Worm (Caenorhabditis elegans) whole organism, L1 larva: Measurements from ENCODE around the gene dnj-25.

ENCODE experiments used
- ceh-82 ChIP-seq, 3 experiments: fragments of 150-350 bp in 1 of 3; sonication (generic microtip) in 2 of 3; optimal IDR thresholded peaks; 2 replicates each; lab custom pipeline; 2014 to 2017; ENCODE audit warnings: missing biosample characterization in 3 of 3, missing genetic modification characterization in 3 of 3
- dpl-1 ChIP-seq, 3 experiments: fragments of 150-350 bp in 2 of 3; sonication (generic microtip) in 1 of 3; optimal IDR thresholded peaks; 2 replicates each; lab custom pipeline; 2014 to 2017; ENCODE audit warnings: missing biosample characterization in 3 of 3, missing genetic modification characterization in 3 of 3, missing genetic modification reagents in 3 of 3
- lin-39 ChIP-seq: fragments of 150-350 bp; optimal IDR thresholded peaks from 2 replicates; lab custom pipeline; 2014; ENCODE audit warnings: missing biosample characterization, missing genetic modification reagents, missing genetic modification characterization
- lir-3 ChIP-seq: sonication (generic microtip); optimal IDR thresholded peaks from 2 replicates; lab custom pipeline; 2016; ENCODE audit warnings: mild to moderate bottlenecking, missing genetic modification characterization, moderate library complexity, missing compliant biosample characterization; ENCODE audit not compliant: poor library complexity
- nhr-77 ChIP-seq: fragments of 150-350 bp; optimal IDR thresholded peaks from 2 replicates; lab custom pipeline; 2014; ENCODE audit warnings: missing biosample characterization, missing genetic modification characterization
- snpc-4 ChIP-seq: fragments of 150-350 bp; optimal IDR thresholded peaks from 2 replicates; lab custom pipeline; 2014; ENCODE audit warnings: missing biosample characterization, missing genetic modification characterization
- tbx-2 ChIP-seq: sonication (generic microtip); optimal IDR thresholded peaks from 2 replicates; lab custom pipeline; 2016; ENCODE audit warnings: missing genetic modification characterization, missing compliant biosample characterization

DNA sequence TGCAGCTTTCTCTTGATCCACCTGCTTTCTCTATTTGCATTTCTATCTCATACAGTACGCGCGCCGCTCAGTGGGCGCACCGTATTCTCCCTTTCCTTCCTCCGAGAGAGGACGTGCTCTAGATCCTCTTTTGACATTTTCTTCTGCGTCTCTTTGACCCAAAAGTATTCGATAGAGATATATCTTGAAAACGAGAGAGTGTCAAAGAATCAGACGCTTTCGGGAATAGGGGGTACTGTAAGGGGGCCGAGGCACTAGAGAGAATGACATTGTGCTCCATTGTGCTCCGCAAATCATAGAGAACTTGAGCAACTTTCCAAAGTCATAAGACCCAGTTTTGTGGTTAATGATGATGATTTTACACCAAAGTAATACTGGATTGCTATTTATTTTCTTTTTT, 5.0 kb upstream of the dnj-25 start:
- TF ChIP-seq lin-39 (tag; lab: Kevin White, UChicago) (no peak), lir-3 (tag; lab: Kevin White, UChicago) (no peak), tbx-2 (tag; lab: Kevin White, UChicago) (peak; percentile 27), ceh-82 (tag; optimal IDR thresholded peaks at IDR 0.05; lab: Kevin White, UChicago) (no peak), dpl-1 (GFP tag; optimal IDR thresholded peaks at IDR 0.05; lab: Kevin White, UChicago) (no peak), nhr-77 (peak; percentile 69), snpc-4 (tag; lab: Kevin White, UChicago) (no peak)
